Fruit fly (Drosophila melanogaster) whole organism, embryonic: ENCODE measurements around the gene Bug22.
A peak's percentile ranks its signal among the peaks of the same experiment; 100 is the strongest.

ENCODE experiments used
- CG18011 ChIP-seq: fragments of 200-800 bp; sonication (Bioruptor generic); optimal IDR thresholded peaks from 2 replicates; lab custom pipeline; 2017; ENCODE audit warnings: missing biosample characterization, missing genetic modification characterization, mild to moderate bottlenecking, moderate library complexity, missing genotype
- CG18262 ChIP-seq: fragments of 200-800 bp; optimal IDR thresholded peaks from 3 replicates; lab custom pipeline; 2019; ENCODE audit warnings: missing biosample characterization, mild to moderate bottlenecking, missing genetic modification characterization, moderate library complexity
- CG43689 ChIP-seq: fragments of 200-800 bp; sonication (Bioruptor generic); IDR thresholded peaks from 2 replicates; pipeline ENCODE4 v1.3.6; 2022; ENCODE audit warnings: missing biosample characterization, missing genetic modification characterization
- CG6272 ChIP-seq: fragments of 200-800 bp; sonication (Bioruptor generic); IDR thresholded peaks from 2 replicates; pipeline ENCODE4 v1.3.6; 2022; ENCODE audit warnings: missing biosample characterization, missing genetic modification characterization
- Rx ChIP-seq: fragments of 200-800 bp; sonication (Bioruptor generic); IDR thresholded peaks from 2 replicates; pipeline ENCODE4 v1.3.6; 2022; ENCODE audit warnings: missing biosample characterization, missing genetic modification characterization

dm6 chr2L:10474268-10474678 is 43.6 kb upstream of the Bug22 start, which contains the start of gene RluA-1:
- peak; percentile 100 for TF ChIP-seq CG18262 (tag; lab: Kevin White, UChicago)
- peak; percentile 97 for TF ChIP-seq CG43689 (GFP tag; lab: Robert Waterston, UW)
- TF ChIP-seq CG18011 (GFP tag; lab: Kevin White, UChicago) = peak; percentile 92
- peak; percentile 98 for TF ChIP-seq Rx (GFP tag; lab: Robert Waterston, UW)
- peak; percentile 99 for TF ChIP-seq CG6272 (GFP tag; lab: Robert Waterston, UW)
